Fruit fly (Drosophila melanogaster): ENCODE measurements around the gene Vps16B.
A peak's percentile ranks its signal among the peaks of the same experiment; 100 is the strongest.

DNA sequence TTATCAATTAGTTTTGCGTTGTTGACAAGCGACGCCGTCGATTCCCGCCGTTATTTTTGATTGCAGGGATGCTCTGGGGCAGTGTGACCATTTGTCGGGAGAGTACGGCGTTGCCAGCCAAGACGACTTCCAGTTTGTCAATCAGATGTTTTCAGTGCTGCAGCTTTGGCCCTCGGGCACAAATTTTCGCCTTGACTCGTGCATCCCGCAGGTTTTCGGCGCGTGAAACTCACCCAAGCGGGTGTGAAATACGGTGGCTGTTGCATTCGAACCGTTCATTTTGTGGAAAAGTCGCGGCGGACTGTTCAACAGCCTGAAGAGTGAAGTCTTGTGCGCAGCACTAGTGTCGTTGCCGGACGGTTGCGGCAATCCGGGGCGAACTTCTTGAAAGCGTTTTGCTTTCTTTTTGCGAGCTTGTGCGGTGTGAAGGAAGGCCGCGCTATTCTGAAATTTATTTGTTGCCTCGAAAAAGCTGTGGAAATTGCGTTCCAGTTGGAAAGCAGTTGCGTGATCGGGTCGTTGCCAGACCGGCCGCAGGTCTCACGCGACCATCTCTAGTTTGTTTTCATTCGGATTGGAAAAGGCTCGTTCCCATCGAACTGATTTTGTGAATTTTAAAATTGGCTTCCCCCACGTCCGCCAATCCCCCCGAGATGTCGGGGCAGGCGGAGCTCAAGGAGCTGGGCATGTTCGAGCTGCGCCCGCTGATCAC is 9.4 kb downstream of the Vps16B start, which contains the start of the genes ca and ncd:
- TF ChIP-seq OdsH (GFP tag; optimal IDR thresholded peaks at IDR 0.05) (no peak), Hr39 (GFP tag; optimal IDR thresholded peaks at IDR 0.05) (no peak), fkh (GFP tag; optimal IDR thresholded peaks at IDR 0.05) (no peak), CG32006 (GFP tag; optimal IDR thresholded peaks at IDR 0.05) (no peak), CG11762 (GFP tag; optimal IDR thresholded peaks at IDR 0.05; ENCODE audit: insufficient read depth) (no peak), Eip75B (GFP tag; optimal IDR thresholded peaks at IDR 0.05) (no peak), eg (GFP tag; IDR thresholded peaks at IDR 0.05) (0 out of 3 replicates have a peak, but pooled peaks have one; percentile 14)
